Worm (Caenorhabditis elegans): Measurements from ENCODE around the gene rpt-4.

- TF ChIP-seq dao-5 (tag; optimal IDR thresholded peaks at IDR 0.05) = no peak
- no peak for TF ChIP-seq him-1 (tag; optimal IDR thresholded peaks at IDR 0.05)
These were observed 23.3 kb upstream of the rpt-4 start, which contains the start of gene egl-26 for ce11 chrII:69354-69753.
